Worm (Caenorhabditis elegans) whole organism, midembryonic: ENCODE results near the gene ldp-1.

Source experiments
- T22C8.4 ChIP-seq: fragments of 200-800 bp; sonication (Bioruptor generic); IDR thresholded peaks from 2 replicates; pipeline ENCODE4 v1.3.6; 2022; ENCODE audit warnings: missing genetic modification characterization, missing compliant biosample characterization
- ztf-23 ChIP-seq: fragments of 200-800 bp; sonication (Bioruptor generic); IDR thresholded peaks from 2 replicates; pipeline ENCODE4 v1.3.6; 2022; ENCODE audit warnings: missing genetic modification reagents, missing genetic modification characterization, missing compliant biosample characterization

DNA sequence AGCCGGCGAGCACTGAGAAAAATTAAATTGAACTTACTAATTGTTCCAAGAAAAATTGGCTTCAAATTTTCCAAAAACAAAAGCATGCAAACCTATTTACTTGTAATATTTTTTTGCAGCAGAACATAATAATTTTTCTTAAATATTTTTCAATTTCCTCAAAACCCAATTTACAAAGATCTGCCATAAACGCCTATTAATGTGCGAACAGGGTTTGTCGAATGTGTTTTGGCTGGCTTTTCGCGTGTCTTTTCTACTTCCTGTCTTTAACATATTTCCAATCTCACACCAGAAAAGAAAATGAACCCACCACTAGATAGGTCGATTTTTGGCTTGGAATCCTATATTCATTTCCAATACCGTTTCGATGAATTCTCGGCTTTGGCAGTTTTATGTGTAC, 47.9 kb downstream of the ldp-1 start, which contains the start of gene C45H4.18:
- TF ChIP-seq T22C8.4 (GFP tag; lab: Robert Waterston, UW) (no peak), ztf-23 (no peak)
